Worm (Caenorhabditis elegans) whole organism, mixed stage, embryonic: ENCODE data around the gene F13H10.9.

ENCODE experiments used
- M03D4.4 ChIP-seq: sonication (generic microtip); optimal IDR thresholded peaks from 2 replicates; lab custom pipeline; 2017; ENCODE audit warnings: mild to moderate bottlenecking, missing genetic modification characterization, missing compliant biosample characterization
- elt-3 ChIP-seq: fragments of 150-350 bp; optimal IDR thresholded peaks from 2 replicates; lab custom pipeline; 2014; ENCODE audit warnings: missing biosample characterization, missing genetic modification characterization
- flh-1 ChIP-seq: fragments of 200-800 bp; sonication (Bioruptor generic); optimal IDR thresholded peaks from 2 replicates; lab custom pipeline; 2018; ENCODE audit warnings: mild to moderate bottlenecking, missing genetic modification characterization, moderate library complexity, missing compliant biosample characterization
- hlh-1 ChIP-seq: fragments of 150-350 bp; optimal IDR thresholded peaks from 2 replicates; lab custom pipeline; 2014; ENCODE audit warnings: missing biosample characterization, missing genetic modification reagents, missing genetic modification characterization
- lsy-2 ChIP-seq: fragments of 150-350 bp; optimal IDR thresholded peaks from 2 replicates; lab custom pipeline; 2014; ENCODE audit warnings: missing biosample characterization, missing genetic modification characterization
- nhr-76 ChIP-seq: sonication (generic microtip); optimal IDR thresholded peaks from 2 replicates; lab custom pipeline; 2017; ENCODE audit warnings: missing biosample characterization, missing genetic modification characterization
- snpc-4 ChIP-seq: fragments of 150-350 bp; optimal IDR thresholded peaks from 2 replicates; lab custom pipeline; 2014; ENCODE audit warnings: missing biosample characterization, missing genetic modification characterization
- unc-62 ChIP-seq: fragments of 150-350 bp; optimal IDR thresholded peaks from 2 replicates; lab custom pipeline; 2014; ENCODE audit warnings: missing biosample characterization, missing genetic modification reagents, missing genetic modification characterization

DNA sequence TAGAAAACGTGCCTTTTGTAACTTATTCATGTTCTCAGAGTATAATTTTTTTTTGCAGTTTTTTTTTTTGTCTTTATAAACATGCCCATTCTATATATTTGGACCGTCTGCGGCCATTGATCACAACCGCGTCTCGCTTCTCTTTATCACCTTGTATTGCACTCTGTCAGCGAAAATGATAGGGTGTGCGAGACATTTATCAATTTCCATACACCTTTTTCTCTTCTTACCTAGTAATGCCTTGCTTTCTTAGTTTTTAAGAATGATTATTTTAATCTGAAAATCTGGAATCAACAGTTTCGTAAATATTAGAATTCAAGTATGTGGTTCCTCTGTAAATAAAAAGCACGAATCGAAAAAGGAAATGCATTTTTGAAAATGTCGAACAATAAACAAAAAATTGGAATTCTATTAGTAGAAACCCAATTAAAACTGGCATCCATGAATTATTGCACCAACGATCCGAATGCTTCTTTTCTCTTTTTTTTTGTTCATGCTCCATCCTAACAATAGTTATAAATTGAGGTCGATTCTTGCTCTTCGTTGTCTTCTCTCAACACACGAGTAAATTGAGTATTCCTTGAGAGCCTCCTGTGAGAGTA is 35.5 kb downstream of the F13H10.9 start:
- no peak for TF ChIP-seq M03D4.4 (tag; lab: Kevin White, UChicago)
- TF ChIP-seq unc-62 (GFP tag; lab: Kevin White, UChicago): no peak
- no peak for TF ChIP-seq snpc-4 (tag; lab: Kevin White, UChicago)
- no peak for TF ChIP-seq elt-3
- TF ChIP-seq hlh-1 (tag; lab: Kevin White, UChicago): no peak
- TF ChIP-seq lsy-2: no peak
- TF ChIP-seq nhr-76: no peak
- TF ChIP-seq flh-1 (GFP tag; lab: Kevin White, UChicago): no peak
